Fruit fly (Drosophila melanogaster) whole organism, embryonic: ENCODE measurements around the gene CG15435.

ENCODE experiments used
- Blimp-1 ChIP-seq: fragments of 200-800 bp; sonication (Bioruptor generic); optimal IDR thresholded peaks from 3 replicates; lab custom pipeline; 2018; ENCODE audit warnings: missing biosample characterization, missing genetic modification characterization, mild to moderate bottlenecking, moderate library complexity, missing genetic modification reagents
- CG12744 ChIP-seq: fragments of 200-800 bp; sonication (Bioruptor generic); optimal IDR thresholded peaks from 2 replicates; lab custom pipeline; 2016; ENCODE audit warnings: missing biosample characterization, missing genetic modification characterization
- bbx ChIP-seq: fragments of 200-800 bp; sonication (Bioruptor generic); IDR thresholded peaks from 2 replicates; pipeline ENCODE4 v1.3.6; 2022; ENCODE audit warnings: missing biosample characterization, missing genetic modification characterization; ENCODE audit not compliant: partially characterized antibody
- dmrt11E ChIP-seq: fragments of 200-800 bp; sonication (Bioruptor generic); optimal IDR thresholded peaks from 3 replicates; lab custom pipeline; 2018; ENCODE audit warnings: missing biosample characterization, mild to moderate bottlenecking, missing genetic modification characterization, moderate library complexity
- ssp ChIP-seq: fragments of 200-800 bp; sonication (Bioruptor generic); IDR thresholded peaks from 2 replicates; pipeline ENCODE4 v1.3.6; 2022; ENCODE audit warnings: missing biosample characterization, missing genetic modification characterization

DNA sequence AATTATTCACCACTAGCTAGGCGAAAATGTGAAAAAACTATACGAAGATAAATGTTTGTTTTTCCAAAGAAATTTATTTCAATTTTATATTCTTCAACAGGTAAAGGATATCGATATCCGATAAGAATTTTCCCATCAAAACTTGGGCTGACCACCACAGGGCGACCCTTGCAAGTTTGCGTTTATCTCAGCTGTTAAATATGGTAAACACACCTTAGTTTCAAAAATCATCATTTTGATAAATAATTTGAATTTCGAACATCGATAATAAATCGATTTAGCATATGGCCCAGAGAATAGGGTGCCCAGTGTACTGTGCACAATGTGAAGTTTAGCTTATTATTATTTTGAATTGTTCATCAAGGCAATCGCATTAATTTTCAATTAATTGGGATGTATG lies 3.8 kb downstream of the CG15435 start, which contains the start of the genes CG15443 and Paris:
- TF ChIP-seq Blimp-1 (GFP tag; lab: Kevin White, UChicago) (no peak), bbx (GFP tag; lab: Robert Waterston, UW) (peak; percentile 87), CG12744 (GFP tag; lab: Kevin White, UChicago) (no peak), ssp (GFP tag; lab: Robert Waterston, UW) (no peak), dmrt11E (tag; lab: Kevin White, UChicago) (no peak)
